Worm (Caenorhabditis elegans) whole organism, early embryonic: Measurements from ENCODE around the gene mocs-1.

Experiments
- ceh-13 ChIP-seq: fragments of 200-800 bp; sonication (Bioruptor generic); optimal IDR thresholded peaks from 2 replicates; lab custom pipeline; 2018; ENCODE audit warnings: mild to moderate bottlenecking, missing genetic modification characterization, missing compliant biosample characterization
- flt-1 ChIP-seq: fragments of 200-800 bp; sonication (Bioruptor generic); IDR thresholded peaks from 2 replicates; pipeline ENCODE4 v1.3.6; 2022; ENCODE audit warnings: missing genetic modification characterization, missing compliant biosample characterization
- hmbx-1 ChIP-seq: sonication (generic microtip); optimal IDR thresholded peaks from 2 replicates; lab custom pipeline; 2016; ENCODE audit warnings: mild to moderate bottlenecking, missing genetic modification characterization, missing compliant biosample characterization
- hmg-4 ChIP-seq: fragments of 200-800 bp; sonication (Bioruptor generic); optimal IDR thresholded peaks from 2 replicates; lab custom pipeline; 2018; ENCODE audit warnings: mild to moderate bottlenecking, missing genetic modification characterization, missing compliant biosample characterization
- tbx-11 ChIP-seq: fragments of 200-800 bp; sonication (Bioruptor generic); IDR thresholded peaks from 2 replicates; pipeline ENCODE4 v1.3.6; 2022; ENCODE audit warnings: missing genetic modification characterization, missing compliant biosample characterization
- tbx-37 ChIP-seq: fragments of 200-800 bp; sonication (Bioruptor generic); conservative IDR thresholded peaks from 2 replicates; pipeline ENCODE4 v1.3.6; 2022; ENCODE audit warnings: missing genetic modification reagents, missing genetic modification characterization, missing compliant biosample characterization

- TF ChIP-seq ceh-13 (no peak), hmg-4 (GFP tag; lab: Kevin White, UChicago) (no peak), tbx-37 (GFP tag; lab: Robert Waterston, UW) (no peak), flt-1 (GFP tag; lab: Robert Waterston, UW) (no peak), hmbx-1 (tag; lab: Kevin White, UChicago) (no peak), tbx-11 (GFP tag; lab: Robert Waterston, UW) (no peak)
Measured at ce11 chrX:15427931-15428330, 12.7 kb downstream of the mocs-1 start, which contains the start of gene nas-13.
